Worm (Caenorhabditis elegans) whole organism, mixed stage, embryonic: Measurements from ENCODE around the gene hlh-30.

Experiments used
- ceh-83 ChIP-seq: fragments of 200-800 bp; sonication (Bioruptor generic); optimal IDR thresholded peaks from 2 replicates; lab custom pipeline; 2018; ENCODE audit warnings: mild to moderate bottlenecking, missing genetic modification characterization, missing compliant biosample characterization
- elt-1 ChIP-seq: sonication (generic microtip); optimal IDR thresholded peaks from 2 replicates; lab custom pipeline; 2017; ENCODE audit warnings: missing genetic modification characterization, mild to moderate bottlenecking, missing compliant biosample characterization, antibody characterized with exemption, moderate library complexity, borderline replicate concordance; ENCODE audit not compliant: insufficient read depth
- elt-3 ChIP-seq: fragments of 150-350 bp; optimal IDR thresholded peaks from 2 replicates; lab custom pipeline; 2014; ENCODE audit warnings: missing biosample characterization, missing genetic modification characterization
- hlh-1 ChIP-seq: fragments of 150-350 bp; optimal IDR thresholded peaks from 2 replicates; lab custom pipeline; 2014; ENCODE audit warnings: missing biosample characterization, missing genetic modification reagents, missing genetic modification characterization
- mab-5 ChIP-seq: fragments of 150-350 bp; optimal IDR thresholded peaks from 2 replicates; lab custom pipeline; 2014; ENCODE audit warnings: missing biosample characterization, missing genetic modification characterization
- mep-1 ChIP-seq: fragments of 150-350 bp; optimal IDR thresholded peaks from 2 replicates; lab custom pipeline; 2017; ENCODE audit warnings: missing biosample characterization, missing genetic modification reagents, missing genetic modification characterization, inconsistent platforms
- nhr-28 ChIP-seq: fragments of 150-350 bp; optimal IDR thresholded peaks from 2 replicates; lab custom pipeline; 2014; ENCODE audit warnings: missing biosample characterization, missing genetic modification characterization
- pha-4 ChIP-seq: fragments of 150-350 bp; optimal IDR thresholded peaks from 2 replicates; lab custom pipeline; 2018; ENCODE audit warnings: missing biosample characterization, missing genetic modification reagents, missing genetic modification characterization
- sptf-1 ChIP-seq: sonication (generic microtip); optimal IDR thresholded peaks from 2 replicates; lab custom pipeline; 2017; ENCODE audit warnings: mild to moderate bottlenecking, missing genetic modification characterization, moderate library complexity, missing compliant biosample characterization
- unc-120 ChIP-seq: sonication (generic microtip); optimal IDR thresholded peaks from 2 replicates; lab custom pipeline; 2017; ENCODE audit warnings: missing genetic modification characterization, missing compliant biosample characterization; ENCODE audit not compliant: poor library complexity, severe bottlenecking
- unc-62 ChIP-seq: fragments of 150-350 bp; optimal IDR thresholded peaks from 2 replicates; lab custom pipeline; 2014; ENCODE audit warnings: missing biosample characterization, missing genetic modification reagents, missing genetic modification characterization
- ztf-11 ChIP-seq: fragments of 150-350 bp; optimal IDR thresholded peaks from 2 replicates; lab custom pipeline; 2014; ENCODE audit warnings: missing biosample characterization, missing genetic modification characterization

ce11 chrIV:4007697-4008096 is 27.1 kb downstream of the hlh-30 start, which contains the start of gene W02C12.2:
- TF ChIP-seq mep-1 (tag; lab: Kevin White, UChicago): no peak
- TF ChIP-seq hlh-1 (tag; lab: Kevin White, UChicago): no peak
- TF ChIP-seq pha-4 (tag; lab: Kevin White, UChicago): no peak
- no peak for TF ChIP-seq mab-5 (tag; lab: Kevin White, UChicago)
- no peak for TF ChIP-seq nhr-28 (tag; lab: Kevin White, UChicago)
- TF ChIP-seq ztf-11 (tag; lab: Kevin White, UChicago): no peak
- no peak for TF ChIP-seq unc-120
- TF ChIP-seq sptf-1: no peak
- TF ChIP-seq elt-1: no peak
- no peak for TF ChIP-seq ceh-83
- TF ChIP-seq elt-3 (tag; lab: Kevin White, UChicago): no peak
- no peak for TF ChIP-seq unc-62 (GFP tag; lab: Kevin White, UChicago)
